Worm (Caenorhabditis elegans): ENCODE data around the gene F19G12.9.
A peak's percentile ranks its signal among the peaks of the same experiment; 100 is the strongest.
"Not testable (repeated sequence)": the region's sequence is repeated elsewhere in the genome, so short reads cannot be mapped to it uniquely, and the experiment has no call there.

The F19G12.9 gene

ce11 chrX:1420524-1420923 lies 1.5 kb downstream of the F19G12.9 start:
- TF ChIP-seq nhr-21 (tag; optimal IDR thresholded peaks at IDR 0.05) (no peak), skn-1 (tag; optimal IDR thresholded peaks at IDR 0.05) (peak; percentile 99)

DNA sequence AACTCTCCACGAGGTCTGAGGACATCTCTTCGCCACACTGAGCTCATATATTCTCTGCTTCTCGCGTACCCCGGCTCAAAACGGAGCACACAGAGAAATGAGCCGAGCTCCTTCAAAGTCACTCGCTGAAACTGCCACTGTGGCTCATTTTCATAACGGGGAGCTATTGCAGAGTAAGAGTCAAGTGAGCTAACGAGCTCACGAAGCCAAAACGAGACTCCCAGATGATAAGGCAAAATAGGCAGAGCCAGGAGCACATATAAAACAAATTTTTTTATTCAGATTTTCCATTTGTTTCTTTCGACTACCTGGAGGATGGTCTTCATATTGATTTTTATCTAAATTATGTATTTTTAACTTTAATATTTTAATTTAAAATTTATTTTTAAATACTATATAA lies 5.5 kb downstream of the F19G12.9 start, which contains the start of gene F19G12.3:
Gene F19G12.3, plus strand, starts transcription at position 301 of the 400 bp plus-strand sequence.
- TF ChIP-seq C34F6.9 (tag; optimal IDR thresholded peaks at IDR 0.05): no peak
- TF ChIP-seq nhr-77 (tag; optimal IDR thresholded peaks at IDR 0.05): no peak
- TF ChIP-seq snpc-4 (tag; optimal IDR thresholded peaks at IDR 0.05): no peak
- no peak for TF ChIP-seq R02D3.7 (tag; optimal IDR thresholded peaks at IDR 0.05)
- TF ChIP-seq Y55F3AM.14 (GFP tag; optimal IDR thresholded peaks at IDR 0.05): no peak
- TF ChIP-seq ZK546.5 (tag; optimal IDR thresholded peaks at IDR 0.05): no peak
- no peak for TF ChIP-seq nhr-237 (tag; optimal IDR thresholded peaks at IDR 0.05)
- no peak for TF ChIP-seq ztf-11 (tag; optimal IDR thresholded peaks at IDR 0.05)
- no peak for TF ChIP-seq alr-1 (tag; optimal IDR thresholded peaks at IDR 0.05)

ce11 chrX:1426425-1426824 lies 7.4 kb downstream of the F19G12.9 start, which contains the start of gene F19G12.11:
Gene F19G12.11, minus strand, starts transcription at chrX:1426525.
- no peak for TF ChIP-seq nhr-237 (tag; optimal IDR thresholded peaks at IDR 0.05)
- no peak for TF ChIP-seq ceh-82 (tag; optimal IDR thresholded peaks at IDR 0.05)
- TF ChIP-seq R02D3.7 (tag; optimal IDR thresholded peaks at IDR 0.05): no peak
- no peak for TF ChIP-seq lin-39 (tag; optimal IDR thresholded peaks at IDR 0.05)

DNA sequence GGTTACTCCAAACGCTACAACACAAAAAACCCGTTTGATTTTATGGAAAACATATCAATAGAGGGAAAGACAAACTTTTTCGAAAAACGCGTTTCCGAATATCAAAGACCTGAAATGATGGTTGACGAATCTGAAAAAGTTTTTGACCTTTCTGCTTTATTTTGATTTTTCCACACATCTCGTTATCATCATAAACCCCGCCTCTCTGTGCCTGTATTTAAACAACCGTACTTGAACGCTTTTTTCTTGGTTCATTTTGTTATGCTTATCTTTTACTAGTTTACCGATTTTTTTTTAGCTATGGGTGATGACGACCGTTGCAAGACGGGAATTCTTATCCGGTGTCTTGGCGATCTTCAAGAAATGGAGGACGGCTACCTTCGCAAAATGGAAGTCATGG lies 11.7 kb downstream of the F19G12.9 start, which contains the start of gene F19G12.1:
Gene F19G12.1, plus strand, starts transcription at position 301 of the 400 bp plus-strand sequence.
- not testable (repeated sequence) for TF ChIP-seq zag-1, mab-5, dmd-4 (tag; optimal IDR thresholded peaks at IDR 0.05)

- TF ChIP-seq lin-11 (tag; optimal IDR thresholded peaks at IDR 0.05) (peak; percentile 5), nhr-129 (tag; optimal IDR thresholded peaks at IDR 0.05) (peak; percentile 47), lsy-2 (tag; optimal IDR thresholded peaks at IDR 0.05) (peak in 1 of 2 experiments; percentile 10), unc-55 (GFP tag; optimal IDR thresholded peaks at IDR 0.05) (peak; percentile 51), R02D3.7 (tag; optimal IDR thresholded peaks at IDR 0.05) (no peak)
Measured at ce11 chrX:1437097-1437496, 18.1 kb downstream of the F19G12.9 start.

- TF ChIP-seq aly-2 (tag; optimal IDR thresholded peaks at IDR 0.05) (no peak), mdl-1 (tag; optimal IDR thresholded peaks at IDR 0.05) (peak in 1 of 2 experiments; percentile 34), C34F6.9 (tag; optimal IDR thresholded peaks at IDR 0.05) (peak; percentile 13), F13H6.1 (tag; optimal IDR thresholded peaks at IDR 0.05) (no peak), mab-5 (tag; optimal IDR thresholded peaks at IDR 0.05) (no peak), lin-11 (tag; optimal IDR thresholded peaks at IDR 0.05) (peak; percentile 36), nhr-77 (tag; optimal IDR thresholded peaks at IDR 0.05) (no peak), nhr-21 (tag; optimal IDR thresholded peaks at IDR 0.05) (peak; percentile 3), crh-2 (tag; optimal IDR thresholded peaks at IDR 0.05) (peak; percentile 25), ztf-11 (tag; optimal IDR thresholded peaks at IDR 0.05) (no peak), lsy-2 (tag; optimal IDR thresholded peaks at IDR 0.05) (peak; percentile 20 to 39)
Measured at ce11 chrX:1438925-1439324, 19.9 kb downstream of the F19G12.9 start.

- TF ChIP-seq ztf-11 (tag; optimal IDR thresholded peaks at IDR 0.05): no peak
- TF ChIP-seq ceh-82 (tag; optimal IDR thresholded peaks at IDR 0.05): no peak
- no peak for TF ChIP-seq ceh-16 (tag; optimal IDR thresholded peaks at IDR 0.05)
- TF ChIP-seq unc-39 (tag; optimal IDR thresholded peaks at IDR 0.05): no peak
- TF ChIP-seq lsy-2 (tag; optimal IDR thresholded peaks at IDR 0.05): no peak
- no peak for TF ChIP-seq nhr-23 (tag; optimal IDR thresholded peaks at IDR 0.05)
- TF ChIP-seq mdl-1 (tag; optimal IDR thresholded peaks at IDR 0.05): no peak
- TF ChIP-seq nhr-77 (tag; optimal IDR thresholded peaks at IDR 0.05): no peak
- TF ChIP-seq elt-3 (tag; optimal IDR thresholded peaks at IDR 0.05): no peak
- no peak for TF ChIP-seq R02D3.7 (tag; optimal IDR thresholded peaks at IDR 0.05)
- TF ChIP-seq gmeb-1 (tag; optimal IDR thresholded peaks at IDR 0.05): no peak
- TF ChIP-seq nhr-12 (tag; optimal IDR thresholded peaks at IDR 0.05): no peak
Measured at ce11 chrX:1440161-1440560, 21.1 kb downstream of the F19G12.9 start, which contains the start of gene sedl-1. Gene sedl-1, minus strand, starts transcription at chrX:1440261.

Measured in whole organism, L2 larva.